Worm (Caenorhabditis elegans) whole organism, midembryonic: Measurements from ENCODE around the gene irld-47.

Experiments used
- T22C8.4 ChIP-seq: fragments of 200-800 bp; sonication (Bioruptor generic); IDR thresholded peaks from 2 replicates; pipeline ENCODE4 v1.3.6; 2022; ENCODE audit warnings: missing genetic modification characterization, missing compliant biosample characterization
- cog-1 ChIP-seq: sonication (generic microtip); optimal IDR thresholded peaks from 2 replicates; lab custom pipeline; 2016; ENCODE audit warnings: missing genetic modification characterization, missing compliant biosample characterization
- flt-1 ChIP-seq: fragments of 200-800 bp; sonication (Bioruptor generic); IDR thresholded peaks from 2 replicates; pipeline ENCODE4 v1.3.6; 2022; ENCODE audit warnings: missing genetic modification characterization, missing compliant biosample characterization
- klf-2 ChIP-seq: fragments of 200-800 bp; sonication (Bioruptor generic); conservative IDR thresholded peaks from 2 replicates; pipeline ENCODE4 v1.3.6; 2022; ENCODE audit warnings: missing genetic modification reagents, missing genetic modification characterization, missing compliant biosample characterization
- med-1 ChIP-seq: sonication (generic microtip); optimal IDR thresholded peaks from 2 replicates; lab custom pipeline; 2017; ENCODE audit warnings: missing genetic modification characterization, mild to moderate bottlenecking, missing compliant biosample characterization, antibody characterized with exemption, missing genetic modification reagents; ENCODE audit not compliant: insufficient read depth
- ref-1 ChIP-seq: fragments of 200-800 bp; sonication (Bioruptor generic); conservative IDR thresholded peaks from 2 replicates; pipeline ENCODE4 v1.3.6; 2022; ENCODE audit warnings: missing genetic modification reagents, missing genetic modification characterization, missing compliant biosample characterization
- tab-1 ChIP-seq: fragments of 200-800 bp; sonication (Bioruptor generic); IDR thresholded peaks from 2 replicates; pipeline ENCODE4 v1.3.6; 2022; ENCODE audit warnings: missing genetic modification characterization, missing compliant biosample characterization
- ztf-23 ChIP-seq: fragments of 200-800 bp; sonication (Bioruptor generic); IDR thresholded peaks from 2 replicates; pipeline ENCODE4 v1.3.6; 2022; ENCODE audit warnings: missing genetic modification reagents, missing genetic modification characterization, missing compliant biosample characterization
- ztf-29 ChIP-seq: fragments of 200-800 bp; sonication (Bioruptor generic); IDR thresholded peaks from 2 replicates; pipeline ENCODE4 v1.3.6; 2022; ENCODE audit warnings: missing genetic modification reagents, missing genetic modification characterization, missing compliant biosample characterization

The irld-47 gene

ce11 chrII:7791408-7792050, 30.8 kb downstream of the irld-47 start:
- TF ChIP-seq T22C8.4 (GFP tag; lab: Robert Waterston, UW) (no peak), ztf-29 (GFP tag; lab: Robert Waterston, UW) (no peak), ztf-23 (GFP tag; lab: Robert Waterston, UW) (no peak), tab-1 (GFP tag; lab: Robert Waterston, UW) (no peak), klf-2 (GFP tag; lab: Robert Waterston, UW) (no peak), ref-1 (GFP tag; lab: Robert Waterston, UW) (no peak), med-1 (GFP tag; lab: Kevin White, UChicago) (no peak), cog-1 (tag; lab: Kevin White, UChicago) (no peak)

DNA sequence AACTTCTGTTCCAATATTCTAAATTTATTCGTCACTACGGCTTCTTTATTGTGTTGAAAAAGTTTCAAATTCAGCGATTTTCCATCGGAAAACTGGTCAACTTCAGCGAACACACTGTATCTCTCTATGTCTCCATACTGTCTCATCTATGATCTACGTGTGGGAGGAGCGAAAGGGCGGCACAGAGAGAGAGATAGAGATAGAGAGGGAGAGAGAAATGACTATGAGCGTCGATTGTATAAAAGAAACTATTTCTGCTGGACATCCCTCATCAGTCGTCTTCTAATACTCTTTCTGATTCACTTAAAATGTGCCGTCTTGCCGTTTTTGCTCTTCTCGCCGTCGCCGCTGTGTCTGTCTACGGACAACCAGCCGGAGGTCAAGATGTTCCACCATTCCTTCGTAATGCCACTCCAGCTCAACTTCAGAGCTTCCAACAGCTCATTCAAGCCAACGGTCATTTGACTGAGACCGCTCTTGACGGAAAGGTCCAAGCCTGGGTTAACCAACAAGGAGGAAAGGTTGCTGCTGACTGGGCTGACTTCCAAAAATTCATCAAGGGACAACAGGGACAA, 31.9 kb downstream of the irld-47 start, which contains the start of gene srlf-1:
Gene srlf-1 (plus strand): TSS at position 268 of the 575 bp plus-strand sequence.
- TF ChIP-seq tab-1 (GFP tag; lab: Robert Waterston, UW): no peak
- TF ChIP-seq klf-2 (GFP tag; lab: Robert Waterston, UW): no peak
- no peak for TF ChIP-seq ref-1 (GFP tag; lab: Robert Waterston, UW)
- TF ChIP-seq T22C8.4 (GFP tag; lab: Robert Waterston, UW): no peak
- TF ChIP-seq med-1 (GFP tag; lab: Kevin White, UChicago): no peak
- no peak for TF ChIP-seq cog-1 (tag; lab: Kevin White, UChicago)
- no peak for TF ChIP-seq ztf-23 (GFP tag; lab: Robert Waterston, UW)
- TF ChIP-seq flt-1 (GFP tag; lab: Robert Waterston, UW): no peak
- no peak for TF ChIP-seq ztf-29 (GFP tag; lab: Robert Waterston, UW)

DNA sequence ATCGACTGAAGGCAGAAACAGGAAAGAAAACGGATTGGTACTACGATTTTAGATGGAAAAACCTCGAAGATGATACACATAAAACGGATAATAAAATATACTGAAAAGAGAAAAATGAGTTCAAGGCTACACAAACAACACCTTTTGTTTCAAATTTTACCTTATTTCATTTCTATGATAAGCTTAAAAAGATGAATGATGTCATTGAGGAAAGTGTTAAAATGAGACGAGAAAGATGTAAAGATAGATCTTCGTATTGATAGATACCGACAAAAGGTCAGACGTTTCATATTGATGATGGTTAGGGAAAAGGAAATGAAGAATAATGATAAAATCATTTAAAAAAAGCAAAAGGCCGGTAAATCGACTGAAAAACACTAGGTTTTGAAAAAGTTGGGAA, 32.7 kb downstream of the irld-47 start:
- TF ChIP-seq ztf-29 (GFP tag; lab: Robert Waterston, UW): no peak
- no peak for TF ChIP-seq cog-1 (tag; lab: Kevin White, UChicago)
- TF ChIP-seq ztf-23 (GFP tag; lab: Robert Waterston, UW): no peak
- no peak for TF ChIP-seq ref-1 (GFP tag; lab: Robert Waterston, UW)
- no peak for TF ChIP-seq T22C8.4 (GFP tag; lab: Robert Waterston, UW)

ce11 chrII:7783467-7783959, 38.8 kb downstream of the irld-47 start, which contains the start of gene skr-17:
Gene skr-17, plus strand, starts transcription at chrII:7783517.
- no peak for TF ChIP-seq ztf-23 (GFP tag; lab: Robert Waterston, UW)
- no peak for TF ChIP-seq T22C8.4 (GFP tag; lab: Robert Waterston, UW)
- TF ChIP-seq med-1 (GFP tag; lab: Kevin White, UChicago): no peak
- no peak for TF ChIP-seq flt-1 (GFP tag; lab: Robert Waterston, UW)
- TF ChIP-seq tab-1 (GFP tag; lab: Robert Waterston, UW): no peak
- TF ChIP-seq ref-1 (GFP tag; lab: Robert Waterston, UW): no peak
- no peak for TF ChIP-seq klf-2 (GFP tag; lab: Robert Waterston, UW)
- TF ChIP-seq ztf-29 (GFP tag; lab: Robert Waterston, UW): no peak
- no peak for TF ChIP-seq cog-1 (tag; lab: Kevin White, UChicago)

ce11 chrII:7781102-7781616, 41.2 kb downstream of the irld-47 start, which contains the start of the genes snpc-1.1 and spdl-1:
Gene snpc-1.1, minus strand, starts transcription at chrII:7781301.
Gene spdl-1, plus strand, starts transcription at chrII:7781566.
- TF ChIP-seq ref-1 (GFP tag; lab: Robert Waterston, UW) (no peak), T22C8.4 (GFP tag; lab: Robert Waterston, UW) (no peak), klf-2 (GFP tag; lab: Robert Waterston, UW) (no peak), tab-1 (GFP tag; lab: Robert Waterston, UW) (no peak), flt-1 (GFP tag; lab: Robert Waterston, UW) (no peak), cog-1 (tag; lab: Kevin White, UChicago) (no peak), ztf-29 (GFP tag; lab: Robert Waterston, UW) (no peak), ztf-23 (GFP tag; lab: Robert Waterston, UW) (no peak), med-1 (GFP tag; lab: Kevin White, UChicago) (no peak)

DNA sequence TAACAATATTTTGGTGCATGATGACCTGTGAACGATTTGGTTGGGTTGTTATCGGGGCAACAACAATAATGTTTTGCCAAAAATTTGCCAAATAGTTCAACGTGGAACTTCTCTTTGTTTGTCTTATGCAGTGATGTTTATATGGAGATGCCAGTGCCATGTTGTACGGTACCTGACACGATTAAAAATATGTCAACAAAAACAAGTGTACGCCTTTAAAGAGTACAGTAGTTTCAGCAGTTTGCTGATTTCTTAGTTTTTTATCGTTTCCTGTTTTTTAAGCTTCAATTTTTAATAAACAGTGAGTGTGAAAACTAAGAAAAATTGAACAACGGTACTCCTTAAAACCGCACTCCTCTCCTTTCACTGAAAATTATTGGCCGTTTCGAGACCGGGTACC, 44.1 kb downstream of the irld-47 start:
- no peak for TF ChIP-seq ref-1 (GFP tag; lab: Robert Waterston, UW)
- TF ChIP-seq klf-2 (GFP tag; lab: Robert Waterston, UW): no peak
- TF ChIP-seq ztf-23 (GFP tag; lab: Robert Waterston, UW): no peak
- no peak for TF ChIP-seq flt-1 (GFP tag; lab: Robert Waterston, UW)
- no peak for TF ChIP-seq ztf-29 (GFP tag; lab: Robert Waterston, UW)
- no peak for TF ChIP-seq cog-1 (tag; lab: Kevin White, UChicago)
- no peak for TF ChIP-seq med-1 (GFP tag; lab: Kevin White, UChicago)
- TF ChIP-seq T22C8.4 (GFP tag; lab: Robert Waterston, UW): no peak
- TF ChIP-seq tab-1 (GFP tag; lab: Robert Waterston, UW): no peak

DNA sequence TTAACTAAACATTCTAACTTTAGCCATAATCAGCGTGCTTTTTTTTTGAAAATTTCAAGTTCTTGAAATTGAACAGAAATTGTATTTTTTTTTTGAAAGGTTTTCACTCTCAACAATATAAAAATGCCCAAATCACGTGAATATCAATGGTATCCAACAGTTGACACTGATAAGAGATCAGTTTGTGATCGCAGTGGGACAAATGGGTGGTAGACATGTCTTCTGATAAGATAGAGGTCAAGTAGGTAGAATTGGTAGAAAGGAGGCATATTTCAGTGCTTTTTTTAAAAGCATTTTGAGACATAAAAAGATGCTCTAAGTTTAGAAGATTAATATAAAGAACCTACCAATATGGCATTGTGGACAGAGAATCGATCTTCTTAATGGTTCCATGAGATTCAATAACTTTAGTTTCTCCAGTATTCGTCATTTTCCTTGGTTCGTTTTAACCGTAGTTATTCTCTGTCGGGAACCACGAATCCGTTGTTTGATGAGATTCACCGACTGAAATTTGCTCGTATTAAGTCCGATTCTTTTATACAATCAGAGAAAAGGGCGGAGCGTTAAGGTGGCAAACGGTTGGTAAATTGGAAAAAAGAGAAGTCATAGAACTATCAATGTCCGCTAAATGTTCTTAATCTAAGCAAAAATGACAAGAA, 44.9 kb downstream of the irld-47 start, which contains the start of gene mthf-1:
Gene mthf-1 (minus strand): TSS at position 504 of the 659 bp plus-strand sequence.
- no peak for TF ChIP-seq ref-1 (GFP tag; lab: Robert Waterston, UW)
- no peak for TF ChIP-seq T22C8.4 (GFP tag; lab: Robert Waterston, UW)
- TF ChIP-seq tab-1 (GFP tag; lab: Robert Waterston, UW): no peak
- TF ChIP-seq ztf-23 (GFP tag; lab: Robert Waterston, UW): no peak
- no peak for TF ChIP-seq cog-1 (tag; lab: Kevin White, UChicago)
- TF ChIP-seq ztf-29 (GFP tag; lab: Robert Waterston, UW): no peak
- no peak for TF ChIP-seq klf-2 (GFP tag; lab: Robert Waterston, UW)
- no peak for TF ChIP-seq med-1 (GFP tag; lab: Kevin White, UChicago)
- TF ChIP-seq flt-1 (GFP tag; lab: Robert Waterston, UW): no peak
